Worm (Caenorhabditis elegans): ENCODE measurements around the gene srt-40.

DNA sequence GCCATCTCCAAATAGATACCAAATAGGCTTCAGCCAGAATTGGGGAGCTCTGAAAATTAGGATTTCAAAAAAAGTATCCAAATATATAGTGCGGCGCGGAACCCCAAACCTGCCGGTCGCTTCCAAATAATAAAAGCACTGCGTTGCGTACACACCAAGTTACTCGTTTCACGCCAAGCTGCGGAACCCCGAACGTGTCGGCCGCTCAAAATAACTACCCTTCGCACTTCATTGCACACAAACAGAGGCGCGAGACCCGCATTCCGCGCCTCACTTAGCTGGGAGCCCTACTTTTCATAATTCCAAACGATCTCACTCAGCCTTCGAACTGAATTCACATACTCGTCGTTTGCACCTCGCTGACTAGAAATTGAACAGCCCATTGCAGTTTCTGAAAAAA lies 6.5 kb downstream of the srt-40 start:
- TF ChIP-seq nhr-12 (tag; optimal IDR thresholded peaks at IDR 0.05) = no peak
- TF ChIP-seq unc-62 (GFP tag; optimal IDR thresholded peaks at IDR 0.05) = no peak
- TF ChIP-seq ces-1 (GFP tag; optimal IDR thresholded peaks at IDR 0.05) = no peak
- TF ChIP-seq snpc-4 (tag; optimal IDR thresholded peaks at IDR 0.05) = no peak
- no peak for TF ChIP-seq unc-120 (tag; optimal IDR thresholded peaks at IDR 0.05; ENCODE audit: poor library complexity, severe bottlenecking)
- TF ChIP-seq nhr-237 (tag; optimal IDR thresholded peaks at IDR 0.05) = no peak
- no peak for TF ChIP-seq elt-1 (tag; optimal IDR thresholded peaks at IDR 0.05; ENCODE audit: borderline replicate concordance, insufficient read depth)
